Fruit fly (Drosophila melanogaster) whole organism, prepupa: ENCODE measurements around the gene CG15141.

Source experiments
- CG10631 ChIP-seq: fragments of 200-800 bp; sonication (Bioruptor generic); optimal IDR thresholded peaks from 2 replicates; lab custom pipeline; 2016; ENCODE audit warnings: missing biosample characterization, missing genetic modification characterization
- CG10669 ChIP-seq: fragments of 200-800 bp; sonication (Bioruptor generic); optimal IDR thresholded peaks from 3 replicates; lab custom pipeline; 2018; ENCODE audit warnings: missing biosample characterization, mild to moderate bottlenecking, missing genetic modification characterization, moderate library complexity
- CG11762 ChIP-seq: fragments of 200-800 bp; sonication (Bioruptor generic); optimal IDR thresholded peaks from 3 replicates; lab custom pipeline; 2016; ENCODE audit warnings: missing biosample characterization, missing genetic modification characterization; ENCODE audit not compliant: insufficient read depth
- CG11902 ChIP-seq: fragments of 200-800 bp; sonication (Bioruptor generic); optimal IDR thresholded peaks from 3 replicates; lab custom pipeline; 2016; ENCODE audit warnings: missing biosample characterization, missing genetic modification characterization
- CG15336 ChIP-seq: fragments of 200-800 bp; sonication (Bioruptor generic); IDR thresholded peaks from 2 replicates; pipeline ENCODE4 v1.3.6; 2022; ENCODE audit warnings: missing biosample characterization, missing genetic modification characterization
- CG1621 ChIP-seq: fragments of 200-800 bp; sonication (Bioruptor generic); optimal IDR thresholded peaks from 3 replicates; lab custom pipeline; 2018; ENCODE audit warnings: missing biosample characterization, mild to moderate bottlenecking, missing genetic modification characterization
- CG3032 ChIP-seq: fragments of 200-800 bp; optimal IDR thresholded peaks from 2 replicates; lab custom pipeline; 2019; ENCODE audit warnings: missing biosample characterization, mild to moderate bottlenecking, missing genetic modification characterization, moderate library complexity
- CG31627 ChIP-seq: fragments of 200-800 bp; sonication (Bioruptor generic); optimal IDR thresholded peaks from 3 replicates; lab custom pipeline; 2016; ENCODE audit warnings: missing biosample characterization, missing genetic modification characterization
- CG32006 ChIP-seq: fragments of 200-800 bp; sonication (Bioruptor generic); optimal IDR thresholded peaks from 3 replicates; lab custom pipeline; 2017; ENCODE audit warnings: missing biosample characterization, mild to moderate bottlenecking, missing genetic modification characterization
- CG34406 ChIP-seq: fragments of 200-800 bp; sonication (Bioruptor generic); optimal IDR thresholded peaks from 3 replicates; lab custom pipeline; 2016; ENCODE audit warnings: missing biosample characterization, missing genetic modification characterization
- CG3919 ChIP-seq: fragments of 200-800 bp; sonication (Bioruptor generic); optimal IDR thresholded peaks from 3 replicates; lab custom pipeline; 2016; ENCODE audit warnings: missing biosample characterization, missing genetic modification characterization
- CG6792 ChIP-seq: fragments of 200-800 bp; sonication (Bioruptor generic); optimal IDR thresholded peaks from 3 replicates; lab custom pipeline; 2016; ENCODE audit warnings: missing biosample characterization, missing genetic modification characterization
- CG6808 ChIP-seq: fragments of 200-800 bp; sonication (Bioruptor generic); optimal IDR thresholded peaks from 3 replicates; lab custom pipeline; 2017; ENCODE audit warnings: missing biosample characterization, missing genetic modification characterization, mild to moderate bottlenecking, moderate library complexity, missing genetic modification reagents
- CG7368 ChIP-seq: fragments of 200-800 bp; sonication (Bioruptor generic); optimal IDR thresholded peaks from 3 replicates; lab custom pipeline; 2016; ENCODE audit warnings: missing biosample characterization, missing genetic modification characterization
- CG8119 ChIP-seq: fragments of 200-800 bp; sonication (Bioruptor generic); IDR thresholded peaks from 3 replicates; pipeline ENCODE4 v1.3.6; 2022; ENCODE audit warnings: missing biosample characterization, missing genetic modification characterization
- CG8319 ChIP-seq: fragments of 200-800 bp; sonication (Bioruptor generic); optimal IDR thresholded peaks from 3 replicates; lab custom pipeline; 2016; ENCODE audit warnings: missing biosample characterization, missing genetic modification characterization
- CG8632 ChIP-seq: fragments of 200-800 bp; sonication (Bioruptor generic); optimal IDR thresholded peaks from 3 replicates; lab custom pipeline; 2016; ENCODE audit warnings: missing biosample characterization, missing genetic modification characterization
- Eip75B ChIP-seq: fragments of 200-800 bp; sonication (Bioruptor generic); optimal IDR thresholded peaks from 3 replicates; lab custom pipeline; 2016; ENCODE audit warnings: missing biosample characterization, missing genetic modification characterization
- Eip78C ChIP-seq: fragments of 200-800 bp; sonication (Bioruptor generic); peaks from one replicate; lab custom pipeline; 2016; ENCODE audit warnings: missing biosample characterization, missing genetic modification characterization
- Eip93F ChIP-seq: fragments of 200-800 bp; sonication (Bioruptor generic); optimal IDR thresholded peaks from 2 replicates; lab custom pipeline; 2016; ENCODE audit warnings: missing biosample characterization, mild to moderate bottlenecking, missing genetic modification characterization
- Ets21C ChIP-seq: fragments of 200-800 bp; sonication (Bioruptor generic); optimal IDR thresholded peaks from 3 replicates; lab custom pipeline; 2016; ENCODE audit warnings: missing biosample characterization, missing genetic modification characterization
- Ets96B ChIP-seq: fragments of 200-800 bp; optimal IDR thresholded peaks from 2 replicates; lab custom pipeline; 2019; ENCODE audit warnings: missing biosample characterization, mild to moderate bottlenecking, missing genetic modification characterization, moderate library complexity
- Gug ChIP-seq: fragments of 200-800 bp; sonication (Bioruptor generic); IDR thresholded peaks from 2 replicates; pipeline ENCODE4 v1.3.6; 2022; ENCODE audit warnings: missing biosample characterization, missing genetic modification characterization
- Hr39 ChIP-seq: fragments of 200-800 bp; sonication (Bioruptor generic); optimal IDR thresholded peaks from 2 replicates; lab custom pipeline; 2016; ENCODE audit warnings: missing biosample characterization, missing genetic modification characterization
- Hr4 ChIP-seq: fragments of 200-800 bp; sonication (Bioruptor generic); optimal IDR thresholded peaks from 3 replicates; lab custom pipeline; 2016; ENCODE audit warnings: missing biosample characterization, missing genetic modification characterization
- Lpt ChIP-seq: fragments of 200-800 bp; sonication (Bioruptor generic); optimal IDR thresholded peaks from 3 replicates; lab custom pipeline; 2016; ENCODE audit warnings: missing biosample characterization, missing genetic modification characterization
- Met ChIP-seq: fragments of 200-800 bp; sonication (Bioruptor generic); optimal IDR thresholded peaks from 3 replicates; lab custom pipeline; 2016; ENCODE audit warnings: missing biosample characterization, missing genetic modification characterization
- OdsH ChIP-seq: fragments of 200-800 bp; sonication (Bioruptor generic); optimal IDR thresholded peaks from 3 replicates; lab custom pipeline; 2016; ENCODE audit warnings: missing biosample characterization, missing genetic modification characterization
- Smox ChIP-seq: fragments of 200-800 bp; sonication (Bioruptor generic); optimal IDR thresholded peaks from 3 replicates; lab custom pipeline; 2016; ENCODE audit warnings: missing biosample characterization, missing genetic modification characterization
- Sox102F ChIP-seq: fragments of 200-800 bp; sonication (Bioruptor generic); optimal IDR thresholded peaks from 2 replicates; lab custom pipeline; 2016; ENCODE audit warnings: missing biosample characterization, mild to moderate bottlenecking, missing genetic modification characterization
- Sox14 ChIP-seq: fragments of 200-800 bp; sonication (Bioruptor generic); optimal IDR thresholded peaks from 3 replicates; lab custom pipeline; 2016; ENCODE audit warnings: missing biosample characterization, missing genetic modification characterization
- Sox15 ChIP-seq: fragments of 200-800 bp; sonication (Bioruptor generic); optimal IDR thresholded peaks from 3 replicates; lab custom pipeline; 2016; ENCODE audit warnings: missing biosample characterization, missing genetic modification characterization
- acj6 ChIP-seq: fragments of 200-800 bp; sonication (Bioruptor generic); optimal IDR thresholded peaks from 3 replicates; lab custom pipeline; 2016; ENCODE audit warnings: missing biosample characterization, missing genetic modification characterization
- cyc ChIP-seq: fragments of 200-800 bp; sonication (Bioruptor generic); optimal IDR thresholded peaks from 3 replicates; lab custom pipeline; 2016; ENCODE audit warnings: missing biosample characterization, missing genetic modification characterization
- dsx ChIP-seq: fragments of 200-800 bp; optimal IDR thresholded peaks from 3 replicates; lab custom pipeline; 2019; ENCODE audit warnings: missing biosample characterization, mild to moderate bottlenecking, missing genetic modification characterization, moderate library complexity; ENCODE audit not compliant: poor library complexity, severe bottlenecking
- esn ChIP-seq: fragments of 200-800 bp; sonication (Bioruptor generic); optimal IDR thresholded peaks from 2 replicates; lab custom pipeline; 2016; ENCODE audit warnings: missing biosample characterization, mild to moderate bottlenecking, missing genetic modification characterization, moderate library complexity
- fd59A ChIP-seq: fragments of 200-800 bp; sonication (Bioruptor generic); optimal IDR thresholded peaks from 2 replicates; lab custom pipeline; 2017; ENCODE audit warnings: missing biosample characterization, mild to moderate bottlenecking, missing genetic modification characterization, missing genetic modification reagents
- fkh ChIP-seq: fragments of 200-800 bp; sonication (Bioruptor generic); optimal IDR thresholded peaks from 3 replicates; lab custom pipeline; 2017; ENCODE audit warnings: missing biosample characterization, mild to moderate bottlenecking, missing genetic modification characterization, moderate library complexity
- lz ChIP-seq: fragments of 200-800 bp; sonication (Bioruptor generic); optimal IDR thresholded peaks from 3 replicates; lab custom pipeline; 2016; ENCODE audit warnings: missing biosample characterization, missing genetic modification characterization
- net ChIP-seq: fragments of 200-800 bp; sonication (Bioruptor generic); optimal IDR thresholded peaks from 3 replicates; lab custom pipeline; 2016; ENCODE audit warnings: missing biosample characterization, missing genetic modification characterization
- pdm3 ChIP-seq: fragments of 200-800 bp; sonication (Bioruptor generic); optimal IDR thresholded peaks from 3 replicates; lab custom pipeline; 2016; ENCODE audit warnings: missing biosample characterization, missing genetic modification characterization
- salr ChIP-seq, 2 experiments: fragments of 200-800 bp; sonication (Bioruptor generic); optimal IDR thresholded peaks; 3 replicates each; lab custom pipeline; 2016 to 2018; ENCODE audit warnings: missing biosample characterization in 2 of 2, missing genetic modification characterization in 2 of 2, mild to moderate bottlenecking in 1 of 2
- ss ChIP-seq, 2 experiments: fragments of 200-800 bp; sonication (Bioruptor generic); optimal IDR thresholded peaks; 2 replicates in 1 of 2; 3 replicates in 1 of 2; lab custom pipeline; 2017 to 2018; ENCODE audit warnings: mild to moderate bottlenecking in 2 of 2, missing biosample characterization in 2 of 2, missing genetic modification characterization in 2 of 2, moderate library complexity in 1 of 2
- svp ChIP-seq: fragments of 200-800 bp; sonication (Bioruptor generic); peaks from one replicate; lab custom pipeline; 2016; ENCODE audit warnings: missing biosample characterization, missing genetic modification characterization
- topi ChIP-seq: fragments of 200-800 bp; sonication (Bioruptor generic); optimal IDR thresholded peaks from 3 replicates; lab custom pipeline; 2016; ENCODE audit warnings: missing biosample characterization, missing genetic modification characterization
- vri ChIP-seq: fragments of 200-800 bp; sonication (Bioruptor generic); optimal IDR thresholded peaks from 3 replicates; lab custom pipeline; 2016; ENCODE audit warnings: missing biosample characterization, mild to moderate bottlenecking, missing genetic modification characterization

Gene CG15141

dm6 chr2L:17382318-17382717 lies 28.1 kb upstream of the CG15141 start:
- TF ChIP-seq Hr39 (GFP tag; lab: Kevin White, UChicago) (peak; percentile 33), Hr4 (GFP tag; lab: Kevin White, UChicago) (peak; percentile 32), Smox (GFP tag; lab: Kevin White, UChicago) (peak; percentile 37), CG34406 (GFP tag; lab: Kevin White, UChicago) (peak; percentile 7), Eip75B (peak; percentile 17), Sox14 (peak; percentile 21), Sox15 (GFP tag; lab: Kevin White, UChicago) (no peak), CG6808 (GFP tag; lab: Kevin White, UChicago) (peak; percentile 38), Eip78C (GFP tag; lab: Kevin White, UChicago) (peak; percentile 71), fd59A (GFP tag; lab: Kevin White, UChicago) (peak; percentile 3), Gug (no peak), OdsH (GFP tag; lab: Kevin White, UChicago) (peak; percentile 21), dsx (GFP tag; lab: Kevin White, UChicago) (no peak), CG7368 (GFP tag; lab: Kevin White, UChicago) (no peak), CG3032 (tag; lab: Kevin White, UChicago) (peak; percentile 37), CG8632 (GFP tag; lab: Kevin White, UChicago) (peak; percentile 10), net (peak; percentile 1), svp (GFP tag; lab: Kevin White, UChicago) (peak; percentile 57), salr (GFP tag; optimal IDR thresholded peaks at IDR 0.05; lab: Kevin White, UChicago) (no peak), Met (peak; percentile 29), CG10669 (GFP tag; lab: Kevin White, UChicago) (peak; percentile 40), CG11902 (GFP tag; lab: Kevin White, UChicago) (no peak), CG8119 (no peak; the same call in 2 of the 3 replicates), CG3919 (no peak), CG6792 (peak; percentile 4), ss (GFP tag; optimal IDR thresholded peaks at IDR 0.05; lab: Kevin White, UChicago) (peak in 1 of 2 experiments; percentile 20), Eip93F (no peak), CG32006 (GFP tag; lab: Kevin White, UChicago) (peak; percentile 45), lz (peak; percentile 20), acj6 (peak; percentile 21), cyc (GFP tag; lab: Kevin White, UChicago) (no peak), topi (peak; percentile 10), CG15336 (GFP tag; lab: Robert Waterston, UW) (peak; percentile 52), CG10631 (GFP tag; lab: Kevin White, UChicago) (peak; percentile 18), esn (GFP tag; lab: Kevin White, UChicago) (peak; percentile 56), vri (GFP tag; lab: Kevin White, UChicago) (peak; percentile 0), Sox102F (peak; percentile 40), Ets21C (GFP tag; lab: Kevin White, UChicago) (peak; percentile 6), Lpt (GFP tag; lab: Kevin White, UChicago) (no peak), CG31627 (GFP tag; lab: Kevin White, UChicago) (peak; percentile 5), pdm3 (peak; percentile 40), CG11762 (GFP tag; lab: Kevin White, UChicago) (no peak), Ets96B (peak; percentile 45), fkh (peak; percentile 18)

dm6 chr2L:17382783-17383182 lies 27.7 kb upstream of the CG15141 start:
- TF ChIP-seq CG6808 (GFP tag; lab: Kevin White, UChicago) (no peak), CG10669 (GFP tag; lab: Kevin White, UChicago) (peak; percentile 10), CG1621 (tag; lab: Kevin White, UChicago) (no peak), Hr4 (GFP tag; lab: Kevin White, UChicago) (no peak), CG8319 (GFP tag; lab: Kevin White, UChicago) (no peak), Gug (no peak)
